Fruit fly (Drosophila melanogaster) whole organism, wandering third instar larva: Measurements from ENCODE around the gene klu.

Experiments used
- Abd-B ChIP-seq: fragments of >200 bp; optimal IDR thresholded peaks from 2 replicates; lab custom pipeline; 2017; ENCODE audit warnings: missing biosample characterization, missing genetic modification characterization
- CG32264 ChIP-seq: fragments of 200-800 bp; sonication (Bioruptor generic); optimal IDR thresholded peaks from 2 replicates; lab custom pipeline; 2016; ENCODE audit warnings: missing biosample characterization, missing genetic modification characterization
- CG9705 ChIP-seq: fragments of 200-800 bp; sonication (Bioruptor generic); optimal IDR thresholded peaks from 2 replicates; lab custom pipeline; 2018; ENCODE audit warnings: missing biosample characterization, mild to moderate bottlenecking, missing genetic modification characterization
- CrebA ChIP-seq: fragments of 200-800 bp; sonication (Bioruptor generic); optimal IDR thresholded peaks from 2 replicates; lab custom pipeline; 2016; ENCODE audit warnings: missing biosample characterization, mild to moderate bottlenecking, missing genetic modification characterization, borderline replicate concordance
- Dfd ChIP-seq: fragments of >200 bp; optimal IDR thresholded peaks from 2 replicates; lab custom pipeline; 2017; ENCODE audit warnings: missing biosample characterization, missing genetic modification characterization
- Dif ChIP-seq: fragments of 200-275, 200-300 bp; sonication (Bioruptor generic); optimal IDR thresholded peaks from 2 replicates; lab custom pipeline; 2018; ENCODE audit warnings: missing biosample characterization, missing genetic modification characterization; ENCODE audit not compliant: partially characterized antibody
- HLH106 ChIP-seq: fragments of 200-800 bp; optimal IDR thresholded peaks from 3 replicates; lab custom pipeline; 2019; ENCODE audit warnings: missing biosample characterization, mild to moderate bottlenecking, missing genetic modification characterization, moderate library complexity
- Hnf4 ChIP-seq: fragments of 200-800 bp; sonication (Bioruptor generic); optimal IDR thresholded peaks from 2 replicates; lab custom pipeline; 2016; ENCODE audit warnings: missing biosample characterization, mild to moderate bottlenecking, missing genetic modification characterization
- Hr83 ChIP-seq: fragments of 200-300 bp; sonication (Bioruptor generic); optimal IDR thresholded peaks from 2 replicates; lab custom pipeline; 2016; ENCODE audit warnings: missing biosample characterization, mild to moderate bottlenecking, missing genetic modification characterization, moderate library complexity; ENCODE audit not compliant: poor library complexity, severe bottlenecking
- Jra ChIP-seq: sonication (Bioruptor generic); optimal IDR thresholded peaks from 2 replicates; lab custom pipeline; 2016; ENCODE audit warnings: missing biosample characterization, missing genetic modification characterization
- Mio ChIP-seq: sonication (Bioruptor generic); optimal IDR thresholded peaks from 2 replicates; lab custom pipeline; 2016; ENCODE audit warnings: missing biosample characterization, missing genetic modification characterization
- Myc ChIP-seq: fragments of >200 bp; optimal IDR thresholded peaks from 2 replicates; lab custom pipeline; 2017
- N ChIP-seq: fragments of >200 bp; optimal IDR thresholded peaks from 2 replicates; lab custom pipeline; 2018; ENCODE audit warnings: missing biosample characterization, missing external identifiers, missing genetic modification characterization
- OdsH ChIP-seq: fragments of 200-800 bp; sonication (Bioruptor generic); optimal IDR thresholded peaks from 2 replicates; lab custom pipeline; 2016; ENCODE audit warnings: missing biosample characterization, mild to moderate bottlenecking, missing genetic modification characterization
- Rel ChIP-seq, 2 experiments: fragments of 200-800 bp; sonication (Bioruptor generic) in 1 of 2; optimal IDR thresholded peaks; 2 replicates in 1 of 2; 3 replicates in 1 of 2; lab custom pipeline; 2016 to 2019; ENCODE audit warnings: mild to moderate bottlenecking in 2 of 2, missing biosample characterization in 2 of 2, missing genetic modification characterization in 2 of 2, moderate library complexity in 1 of 2
- Sp1 ChIP-seq: fragments of 200-800 bp; sonication (Bioruptor generic); optimal IDR thresholded peaks from 3 replicates; lab custom pipeline; 2019; ENCODE audit warnings: missing biosample characterization, mild to moderate bottlenecking, missing genetic modification characterization, moderate library complexity
- Vsx2 ChIP-seq: fragments of 200-300, 225-300 bp; sonication (Bioruptor generic); optimal IDR thresholded peaks from 2 replicates; lab custom pipeline; 2018; ENCODE audit warnings: missing biosample characterization, missing genetic modification characterization; ENCODE audit not compliant: partially characterized antibody
- br ChIP-seq: fragments of 200-800 bp; sonication (Bioruptor generic); optimal IDR thresholded peaks from 2 replicates; lab custom pipeline; 2016; ENCODE audit warnings: missing biosample characterization, missing genetic modification characterization
- brk ChIP-seq: fragments of 200-800 bp; sonication (Bioruptor generic); optimal IDR thresholded peaks from 2 replicates; lab custom pipeline; 2016; ENCODE audit warnings: missing biosample characterization, mild to moderate bottlenecking, missing genetic modification characterization
- dl ChIP-seq, 2 experiments: fragments of 175-275, 200-275 bp in 1 of 2; fragments of 200-275 bp in 1 of 2; sonication (Bioruptor generic); optimal IDR thresholded peaks; lab custom pipeline; 2018; ENCODE audit warnings: mild to moderate bottlenecking in 2 of 2, missing biosample characterization in 2 of 2, missing genetic modification characterization in 2 of 2, moderate library complexity in 2 of 2; ENCODE audit not compliant: partially characterized antibody in 2 of 2, insufficient read depth in 1 of 2
- dmrt93B ChIP-seq: fragments of 200-800 bp; sonication (Bioruptor generic); optimal IDR thresholded peaks from 2 replicates; lab custom pipeline; 2018; ENCODE audit warnings: missing biosample characterization, mild to moderate bottlenecking, missing genetic modification characterization
- dsf ChIP-seq: sonication (Bioruptor generic); optimal IDR thresholded peaks from 2 replicates; lab custom pipeline; 2016; ENCODE audit warnings: missing biosample characterization, missing genetic modification characterization, borderline replicate concordance
- ey ChIP-seq: fragments of 200-800 bp; sonication (Bioruptor generic); optimal IDR thresholded peaks from 2 replicates; lab custom pipeline; 2016; ENCODE audit warnings: missing biosample characterization, missing genetic modification characterization
- foxo ChIP-seq, 2 experiments: fragments of 200-800 bp; sonication (Bioruptor generic); optimal IDR thresholded peaks; 2 replicates in 1 of 2; 3 replicates in 1 of 2; lab custom pipeline; 2016 to 2017; ENCODE audit warnings: missing biosample characterization in 2 of 2, missing genetic modification characterization in 2 of 2
- fru ChIP-seq: fragments of 200-800 bp; sonication (Bioruptor generic); optimal IDR thresholded peaks from 3 replicates; lab custom pipeline; 2016; ENCODE audit warnings: missing biosample characterization, mild to moderate bottlenecking, missing genetic modification characterization
- h ChIP-seq: fragments of 200-800 bp; sonication (Bioruptor generic); optimal IDR thresholded peaks from 3 replicates; lab custom pipeline; 2016; ENCODE audit warnings: missing biosample characterization, mild to moderate bottlenecking, missing genetic modification characterization
- jim ChIP-seq: fragments of 175-275, 200-325 bp; sonication (Bioruptor generic); optimal IDR thresholded peaks from 2 replicates; lab custom pipeline; 2016; ENCODE audit warnings: missing biosample characterization, mild to moderate bottlenecking, missing genetic modification characterization
- pan ChIP-seq: fragments of >200 bp; optimal IDR thresholded peaks from 2 replicates; lab custom pipeline; 2017
- psq ChIP-seq: fragments of 200-800 bp; sonication (Bioruptor generic); optimal IDR thresholded peaks from 3 replicates; lab custom pipeline; 2017; ENCODE audit warnings: missing biosample characterization, mild to moderate bottlenecking, missing genetic modification characterization, moderate library complexity
- rgr ChIP-seq: fragments of 200-800 bp; sonication (Bioruptor generic); optimal IDR thresholded peaks from 3 replicates; lab custom pipeline; 2016; ENCODE audit warnings: missing biosample characterization, mild to moderate bottlenecking, missing genetic modification characterization
- sage ChIP-seq: fragments of 200-800 bp; sonication (Bioruptor generic); optimal IDR thresholded peaks from 2 replicates; lab custom pipeline; 2016; ENCODE audit warnings: missing biosample characterization, mild to moderate bottlenecking, missing genetic modification characterization
- sv ChIP-seq: fragments of 200-800 bp; sonication (Bioruptor generic); optimal IDR thresholded peaks from 3 replicates; lab custom pipeline; 2016; ENCODE audit warnings: missing biosample characterization, missing genetic modification characterization
- tai ChIP-seq: sonication (Bioruptor generic); optimal IDR thresholded peaks from 2 replicates; lab custom pipeline; 2016; ENCODE audit warnings: missing biosample characterization, missing genetic modification characterization
- usp ChIP-seq: fragments of >200 bp; optimal IDR thresholded peaks from 2 replicates; lab custom pipeline; 2017; ENCODE audit warnings: missing biosample characterization, missing genetic modification characterization

klu gene

dm6 chr3L:11046559-11046958 lies 37.6 kb upstream of the klu start:
- no peak for TF ChIP-seq N (GFP tag; lab: Kevin White, UChicago)
- TF ChIP-seq Dfd (GFP tag; lab: Kevin White, UChicago) = peak; percentile 82
- TF ChIP-seq, all 38 proteins: peak for 1

- no peak for TF ChIP-seq sv
- TF ChIP-seq jim (GFP tag; lab: Kevin White, UChicago) = no peak
- no peak for TF ChIP-seq dmrt93B (GFP tag; lab: Kevin White, UChicago)
- no peak for TF ChIP-seq CG32264 (GFP tag; lab: Kevin White, UChicago)
- TF ChIP-seq usp (GFP tag; lab: Kevin White, UChicago) = no peak
- TF ChIP-seq CrebA (GFP tag; lab: Kevin White, UChicago) = no peak
- no peak for TF ChIP-seq Vsx2 (GFP tag; lab: Kevin White, UChicago)
- no peak for TF ChIP-seq brk (GFP tag; lab: Kevin White, UChicago)
- no peak for TF ChIP-seq CG9705 (GFP tag; lab: Kevin White, UChicago)
- no peak for TF ChIP-seq sage (GFP tag; lab: Kevin White, UChicago)
- TF ChIP-seq pan (lab: Kevin White, UChicago) = no peak
- TF ChIP-seq rgr (GFP tag; lab: Kevin White, UChicago) = no peak
- TF ChIP-seq Dif (GFP tag; lab: Kevin White, UChicago) = no peak
- TF ChIP-seq Hr83 (GFP tag; lab: Kevin White, UChicago) = no peak
- no peak for TF ChIP-seq Abd-B (GFP tag; lab: Kevin White, UChicago)
- TF ChIP-seq psq (GFP tag; lab: Kevin White, UChicago) = no peak
These were observed 36.0 kb upstream of the klu start for dm6 chr3L:11045009-11045408.

dm6 chr3L:11043650-11044049 lies 34.7 kb upstream of the klu start:
- TF ChIP-seq Rel (GFP tag; optimal IDR thresholded peaks at IDR 0.05; lab: Kevin White, UChicago) = no peak
- no peak for TF ChIP-seq Rel (tag; optimal IDR thresholded peaks at IDR 0.05; lab: Kevin White, UChicago)

dm6 chr3L:11041193-11041592 lies 32.2 kb upstream of the klu start:
- TF ChIP-seq Myc (lab: Kevin White, UChicago) (peak; percentile 13), dmrt93B (GFP tag; lab: Kevin White, UChicago) (no peak)
- TF ChIP-seq, all 38 proteins: peak for 1

- no peak for TF ChIP-seq Myc (lab: Kevin White, UChicago)
- TF ChIP-seq OdsH = no peak
- TF ChIP-seq sv = no peak
- no peak for TF ChIP-seq ey
- no peak for TF ChIP-seq br (GFP tag; lab: Kevin White, UChicago)
- TF ChIP-seq h (GFP tag; lab: Kevin White, UChicago) = no peak
- no peak for TF ChIP-seq dmrt93B (GFP tag; lab: Kevin White, UChicago)
- TF ChIP-seq Mio = no peak
- TF ChIP-seq psq (GFP tag; lab: Kevin White, UChicago) = no peak
- no peak for TF ChIP-seq usp (GFP tag; lab: Kevin White, UChicago)
- no peak for TF ChIP-seq Hr83 (GFP tag; lab: Kevin White, UChicago)
- no peak for TF ChIP-seq rgr (GFP tag; lab: Kevin White, UChicago)
- TF ChIP-seq Dif (GFP tag; lab: Kevin White, UChicago) = no peak
- TF ChIP-seq N (GFP tag; lab: Kevin White, UChicago) = no peak
- TF ChIP-seq dl (GFP tag; optimal IDR thresholded peaks at IDR 0.05; lab: Kevin White, UChicago; ENCODE audit: insufficient read depth in 1 of 2, partially characterized antibody in 2 of 2) = no peak
- no peak for TF ChIP-seq tai (GFP tag; lab: Kevin White, UChicago)
These were observed 26.1 kb upstream of the klu start for dm6 chr3L:11035039-11035438.

dm6 chr3L:11033327-11033975 lies 24.5 kb upstream of the klu start:
- no peak for TF ChIP-seq Mio
- no peak for TF ChIP-seq Vsx2 (GFP tag; lab: Kevin White, UChicago)
- peak; percentile 57 for TF ChIP-seq ey
- no peak for TF ChIP-seq sv
- TF ChIP-seq Hnf4 = peak; percentile 62
- no peak for TF ChIP-seq Dfd (GFP tag; lab: Kevin White, UChicago)
- no peak for TF ChIP-seq N (GFP tag; lab: Kevin White, UChicago)
- TF ChIP-seq sage (GFP tag; lab: Kevin White, UChicago) = peak; percentile 51
- peak; percentile 76 for TF ChIP-seq HLH106
- peak; percentile 75 for TF ChIP-seq rgr (GFP tag; lab: Kevin White, UChicago)
- TF ChIP-seq dsf (GFP tag; lab: Kevin White, UChicago) = no peak
- no peak for TF ChIP-seq Dif (GFP tag; lab: Kevin White, UChicago)
- peak; percentile 72 for TF ChIP-seq brk (GFP tag; lab: Kevin White, UChicago)
- peak; percentile 79 for TF ChIP-seq Sp1
- TF ChIP-seq jim (GFP tag; lab: Kevin White, UChicago) = no peak
- peak; percentile 70 for TF ChIP-seq OdsH
- no peak for TF ChIP-seq pan (lab: Kevin White, UChicago)
- TF ChIP-seq foxo (GFP tag; optimal IDR thresholded peaks at IDR 0.05; lab: Kevin White, UChicago) = peak in 1 of 2 experiments; percentile 72
- no peak for TF ChIP-seq Abd-B (GFP tag; lab: Kevin White, UChicago)
- peak; percentile 78 for TF ChIP-seq fru (GFP tag; lab: Kevin White, UChicago)
- TF ChIP-seq Jra (GFP tag; lab: Kevin White, UChicago) = peak; percentile 18
- peak; percentile 83 for TF ChIP-seq h (GFP tag; lab: Kevin White, UChicago)
- TF ChIP-seq dmrt93B (GFP tag; lab: Kevin White, UChicago) = peak; percentile 32
- no peak for TF ChIP-seq usp (GFP tag; lab: Kevin White, UChicago)
- no peak for TF ChIP-seq dl (GFP tag; optimal IDR thresholded peaks at IDR 0.05; lab: Kevin White, UChicago; ENCODE audit: insufficient read depth in 1 of 2, partially characterized antibody in 2 of 2)
